Worm (Caenorhabditis elegans) whole organism, L3 larva: ENCODE results near the gene lgc-54.

Experiments used
- R02D3.7 ChIP-seq: fragments of 150-350 bp; optimal IDR thresholded peaks from 2 replicates; lab custom pipeline; 2014; ENCODE audit warnings: missing biosample characterization, missing genetic modification characterization
- ZK546.5 ChIP-seq: sonication (generic microtip); optimal IDR thresholded peaks from 2 replicates; lab custom pipeline; 2017; ENCODE audit warnings: missing biosample characterization, missing genetic modification characterization
- aly-2 ChIP-seq: fragments of 150-350 bp; optimal IDR thresholded peaks from 2 replicates; lab custom pipeline; 2014; ENCODE audit warnings: missing biosample characterization, missing genetic modification characterization
- ama-1 ChIP-seq: fragments of 150-350 bp; optimal IDR thresholded peaks from 2 replicates; lab custom pipeline; 2018
- ceh-16 ChIP-seq: sonication (generic microtip); optimal IDR thresholded peaks from 2 replicates; lab custom pipeline; 2017; ENCODE audit warnings: missing biosample characterization, missing genetic modification characterization
- ceh-28 ChIP-seq: fragments of 150-350 bp; optimal IDR thresholded peaks from 2 replicates; lab custom pipeline; 2014; ENCODE audit warnings: missing biosample characterization, missing genetic modification reagents, missing genetic modification characterization
- ceh-82 ChIP-seq: fragments of 150-350 bp; optimal IDR thresholded peaks from 2 replicates; lab custom pipeline; 2014; ENCODE audit warnings: missing biosample characterization, missing genetic modification characterization
- ceh-9 ChIP-seq: sonication (generic microtip); optimal IDR thresholded peaks from 2 replicates; lab custom pipeline; 2018; ENCODE audit warnings: missing biosample characterization, missing genetic modification characterization
- daf-12 ChIP-seq: fragments of 150-350 bp; optimal IDR thresholded peaks from 2 replicates; lab custom pipeline; 2014; ENCODE audit warnings: missing biosample characterization, missing genetic modification reagents, missing genetic modification characterization
- egl-27 ChIP-seq: sonication (generic microtip); optimal IDR thresholded peaks from 4 replicates; lab custom pipeline; 2017; ENCODE audit warnings: missing biosample characterization, missing genetic modification reagents, missing genetic modification characterization
- egl-5 ChIP-seq: fragments of 150-350 bp; optimal IDR thresholded peaks from 2 replicates; lab custom pipeline; 2017; ENCODE audit warnings: missing biosample characterization, missing genetic modification reagents, missing genetic modification characterization, inconsistent platforms
- elt-2 ChIP-seq: sonication (generic microtip); optimal IDR thresholded peaks from 2 replicates; lab custom pipeline; 2016; ENCODE audit warnings: missing genetic modification reagents, mild to moderate bottlenecking, missing genetic modification characterization, missing compliant biosample characterization
- elt-3 ChIP-seq, 3 experiments: fragments of 150-350 bp in 1 of 3; sonication (generic microtip) in 2 of 3; optimal IDR thresholded peaks; 2 replicates in 2 of 3; 4 replicates in 1 of 3; lab custom pipeline; 2014 to 2017; ENCODE audit warnings: missing biosample characterization in 3 of 3, missing genetic modification characterization in 3 of 3
- eor-1 ChIP-seq, 2 experiments: fragments of 150-350 bp; optimal IDR thresholded peaks; 2 replicates each; lab custom pipeline; 2014 to 2018; ENCODE audit warnings: missing biosample characterization in 2 of 2, missing genetic modification characterization in 2 of 2
- fkh-10 ChIP-seq: sonication (generic microtip); optimal IDR thresholded peaks from 2 replicates; lab custom pipeline; 2017; ENCODE audit warnings: missing biosample characterization, missing genetic modification reagents, missing genetic modification characterization
- fkh-2 ChIP-seq: fragments of 150-350 bp; optimal IDR thresholded peaks from 2 replicates; lab custom pipeline; 2014; ENCODE audit warnings: missing biosample characterization, missing genetic modification reagents, missing genetic modification characterization
- fos-1 ChIP-seq: fragments of 150-350 bp; optimal IDR thresholded peaks from 2 replicates; lab custom pipeline; 2014; ENCODE audit warnings: missing biosample characterization, missing genetic modification characterization
- hmg-11 ChIP-seq: sonication (generic microtip); optimal IDR thresholded peaks from 2 replicates; lab custom pipeline; 2016; ENCODE audit warnings: missing genetic modification characterization, missing compliant biosample characterization
- jun-1 ChIP-seq: fragments of 150-350 bp; optimal IDR thresholded peaks from 2 replicates; lab custom pipeline; 2014; ENCODE audit warnings: missing biosample characterization, missing genetic modification reagents, missing genetic modification characterization
- lin-15B ChIP-seq: fragments of 150-350 bp; optimal IDR thresholded peaks from 2 replicates; lab custom pipeline; 2014; ENCODE audit warnings: missing biosample characterization, missing genetic modification characterization
- lsy-12 ChIP-seq: sonication (generic microtip); optimal IDR thresholded peaks from 2 replicates; lab custom pipeline; 2016; ENCODE audit warnings: mild to moderate bottlenecking, missing genetic modification characterization, missing compliant biosample characterization
- mdl-1 ChIP-seq: fragments of 150-350 bp; optimal IDR thresholded peaks from 2 replicates; lab custom pipeline; 2014; ENCODE audit warnings: missing biosample characterization, missing genetic modification characterization
- mml-1 ChIP-seq: fragments of 150-350 bp; sonication (generic microtip); optimal IDR thresholded peaks from 3 replicates; lab custom pipeline; 2014; ENCODE audit warnings: missing biosample characterization, missing genetic modification characterization
- nfya-1 ChIP-seq: sonication (generic microtip); optimal IDR thresholded peaks from 2 replicates; lab custom pipeline; 2017; ENCODE audit warnings: missing genetic modification characterization, mild to moderate bottlenecking, missing compliant biosample characterization, antibody characterized with exemption, moderate library complexity; ENCODE audit not compliant: insufficient read depth
- nhr-11 ChIP-seq: fragments of 150-350 bp; optimal IDR thresholded peaks from 2 replicates; lab custom pipeline; 2014; ENCODE audit warnings: missing biosample characterization, missing genetic modification characterization
- nhr-12 ChIP-seq: fragments of 150-350 bp; optimal IDR thresholded peaks from 2 replicates; lab custom pipeline; 2014; ENCODE audit warnings: missing biosample characterization, missing genetic modification characterization
- nhr-23 ChIP-seq: fragments of 150-350 bp; optimal IDR thresholded peaks from 2 replicates; lab custom pipeline; 2014; ENCODE audit warnings: missing biosample characterization, missing genetic modification reagents, missing genetic modification characterization
- nhr-28 ChIP-seq: fragments of 150-350 bp; optimal IDR thresholded peaks from 2 replicates; lab custom pipeline; 2014; ENCODE audit warnings: missing biosample characterization, missing genetic modification characterization
- nhr-67 ChIP-seq: fragments of 150-350 bp; optimal IDR thresholded peaks from 2 replicates; lab custom pipeline; 2014; ENCODE audit warnings: missing biosample characterization, missing genetic modification characterization
- nhr-76 ChIP-seq: fragments of 150-350 bp; sonication (generic microtip); optimal IDR thresholded peaks from 5 replicates; lab custom pipeline; 2014; ENCODE audit warnings: missing biosample characterization, missing genetic modification characterization
- nhr-77 ChIP-seq: fragments of 150-350 bp; optimal IDR thresholded peaks from 2 replicates; lab custom pipeline; 2014; ENCODE audit warnings: missing biosample characterization, missing genetic modification characterization
- pha-4 ChIP-seq: fragments of 150-350 bp; optimal IDR thresholded peaks from 2 replicates; lab custom pipeline; 2014; ENCODE audit warnings: missing biosample characterization, missing genetic modification reagents, missing genetic modification characterization
- pqm-1 ChIP-seq: fragments of 150-350 bp; optimal IDR thresholded peaks from 2 replicates; lab custom pipeline; 2017; ENCODE audit warnings: missing biosample characterization, missing genetic modification characterization, inconsistent platforms
- sea-2 ChIP-seq: fragments of 150-350 bp; sonication (generic microtip); optimal IDR thresholded peaks from 4 replicates; lab custom pipeline; 2014; ENCODE audit warnings: missing biosample characterization, missing genetic modification reagents, missing genetic modification characterization
- snpc-4 ChIP-seq: fragments of 150-350 bp; optimal IDR thresholded peaks from 2 replicates; lab custom pipeline; 2014; ENCODE audit warnings: missing biosample characterization, missing genetic modification characterization
- ztf-4 ChIP-seq: fragments of 150-350 bp; optimal IDR thresholded peaks from 2 replicates; lab custom pipeline; 2014; ENCODE audit warnings: missing biosample characterization, missing genetic modification characterization

Gene lgc-54

ce11 chrV:6875795-6876194 is 29.4 kb upstream of the lgc-54 start:
- peak; percentile 7 for TF ChIP-seq hmg-11 (tag; lab: Kevin White, UChicago)
- no peak for TF ChIP-seq nhr-28

- TF ChIP-seq aly-2 (tag; lab: Kevin White, UChicago) (no peak), mdl-1 (tag; lab: Kevin White, UChicago) (no peak), hmg-11 (tag; lab: Kevin White, UChicago) (no peak), pha-4 (tag; lab: Kevin White, UChicago) (peak; percentile 35), fkh-10 (GFP tag; lab: Kevin White, UChicago) (no peak), nhr-77 (no peak), lsy-12 (tag; lab: Kevin White, UChicago) (no peak), ZK546.5 (tag; lab: Kevin White, UChicago) (no peak), ama-1 (no peak)
Observed at ce11 chrV:6874735-6875134, 28.3 kb upstream of the lgc-54 start.

ce11 chrV:6870004-6870403 is 23.6 kb upstream of the lgc-54 start, which contains the start of gene frpr-18:
frpr-18 (plus strand) TSS chrV:6870304.
- no peak for TF ChIP-seq ceh-28 (tag; lab: Kevin White, UChicago)
- no peak for TF ChIP-seq egl-27 (tag; lab: Kevin White, UChicago)
- no peak for TF ChIP-seq pqm-1 (tag; lab: Kevin White, UChicago)
- no peak for TF ChIP-seq mdl-1 (tag; lab: Kevin White, UChicago)
- TF ChIP-seq R02D3.7 (tag; lab: Kevin White, UChicago): no peak
- no peak for TF ChIP-seq snpc-4 (tag; lab: Kevin White, UChicago)
- TF ChIP-seq mml-1 (tag; lab: Kevin White, UChicago): no peak
- TF ChIP-seq ztf-4 (tag; lab: Kevin White, UChicago): no peak
- TF ChIP-seq fos-1 (tag; lab: Kevin White, UChicago): no peak
- TF ChIP-seq eor-1 (tag; optimal IDR thresholded peaks at IDR 0.05; lab: Kevin White, UChicago): no peak
- TF ChIP-seq ceh-16 (tag; lab: Kevin White, UChicago): no peak
- TF ChIP-seq nhr-67 (tag; lab: Kevin White, UChicago): no peak
- no peak for TF ChIP-seq aly-2 (tag; lab: Kevin White, UChicago)
- TF ChIP-seq, all 47 proteins: peak for 0

ce11 chrV:6854711-6855110 is 8.3 kb upstream of the lgc-54 start, which contains the start of gene gpa-10:
gpa-10 (minus strand) TSS chrV:6854811.
- no peak for TF ChIP-seq egl-27 (tag; lab: Kevin White, UChicago)
- no peak for TF ChIP-seq sea-2 (GFP tag; lab: Kevin White, UChicago)

ce11 chrV:6842437-6842836 is 4.0 kb downstream of the lgc-54 start, which contains the start of gene T15B7.1:
T15B7.1 (plus strand) TSS chrV:6842737.
- no peak for TF ChIP-seq hmg-11 (tag; lab: Kevin White, UChicago)
- no peak for TF ChIP-seq fkh-2 (tag; lab: Kevin White, UChicago)
- TF ChIP-seq lin-15B (tag; lab: Kevin White, UChicago): no peak
- TF ChIP-seq daf-12: no peak
- no peak for TF ChIP-seq fos-1 (tag; lab: Kevin White, UChicago)

- peak; percentile 32 for TF ChIP-seq elt-2 (tag; lab: Kevin White, UChicago)
- TF ChIP-seq ceh-28 (tag; lab: Kevin White, UChicago): no peak
- peak; percentile 3 for TF ChIP-seq pqm-1 (tag; lab: Kevin White, UChicago)
- TF ChIP-seq, all 47 proteins: peak for 2
Observed at ce11 chrV:6839008-6839407, 7.4 kb downstream of the lgc-54 start, which contains the start of gene hpo-8. hpo-8 (plus strand) TSS chrV:6839289.

- TF ChIP-seq ceh-28 (tag; lab: Kevin White, UChicago): no peak
- peak; percentile 20 for TF ChIP-seq hmg-11 (tag; lab: Kevin White, UChicago)
- TF ChIP-seq nhr-11: no peak
- TF ChIP-seq nhr-23 (tag; lab: Kevin White, UChicago): peak; percentile 43
- no peak for TF ChIP-seq nhr-12
- TF ChIP-seq sea-2 (GFP tag; lab: Kevin White, UChicago): no peak
- TF ChIP-seq ceh-82 (tag; lab: Kevin White, UChicago): no peak
- TF ChIP-seq nhr-76 (tag; lab: Kevin White, UChicago): no peak
- no peak for TF ChIP-seq ceh-9 (tag; lab: Kevin White, UChicago)
- TF ChIP-seq nfya-1 (tag; lab: Kevin White, UChicago): peak; percentile 44
- no peak for TF ChIP-seq jun-1 (tag; lab: Kevin White, UChicago)
- TF ChIP-seq lin-15B (tag; lab: Kevin White, UChicago): peak; percentile 57
- peak; percentile 96 for TF ChIP-seq R02D3.7 (tag; lab: Kevin White, UChicago)
- TF ChIP-seq elt-3 (tag; optimal IDR thresholded peaks at IDR 0.05; lab: Kevin White, UChicago): no peak
- TF ChIP-seq egl-5 (tag; lab: Kevin White, UChicago): no peak
- TF ChIP-seq pha-4 (tag; lab: Kevin White, UChicago): peak; percentile 51
Observed at ce11 chrV:6838599-6838998, 7.8 kb downstream of the lgc-54 start, which contains the start of gene T15B7.15. T15B7.15 (minus strand) TSS chrV:6838665.
